Fruit fly (Drosophila melanogaster): Measurements from ENCODE around the gene CG34313.

CG34313 gene

DNA sequence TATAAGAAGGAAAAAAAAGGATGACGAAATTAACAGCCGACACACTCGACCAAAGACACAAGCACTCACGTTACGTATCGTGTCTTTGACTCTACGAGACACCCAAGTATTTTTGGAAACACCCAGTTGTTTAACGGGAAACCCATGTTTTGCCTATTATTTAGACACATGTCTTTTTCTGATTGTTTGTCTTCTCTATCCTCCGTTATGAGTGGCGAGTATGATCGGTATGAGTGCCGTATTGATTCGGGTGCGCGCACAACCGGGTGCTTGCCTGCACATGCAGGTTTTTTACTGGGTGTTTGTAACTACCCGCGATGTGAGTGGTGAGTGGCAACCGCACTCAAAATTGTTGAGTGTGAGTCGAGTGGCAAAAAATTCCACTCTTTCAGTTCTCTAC, 20.2 kb upstream of the CG34313 start:
- TF ChIP-seq CG17801 (GFP tag; optimal IDR thresholded peaks at IDR 0.05; ENCODE audit: partially characterized antibody) = no peak

- no peak for TF ChIP-seq CG17801 (GFP tag; optimal IDR thresholded peaks at IDR 0.05; ENCODE audit: partially characterized antibody)
Observed at dm6 chr2L:16859566-16859965, 19.8 kb upstream of the CG34313 start.

DNA sequence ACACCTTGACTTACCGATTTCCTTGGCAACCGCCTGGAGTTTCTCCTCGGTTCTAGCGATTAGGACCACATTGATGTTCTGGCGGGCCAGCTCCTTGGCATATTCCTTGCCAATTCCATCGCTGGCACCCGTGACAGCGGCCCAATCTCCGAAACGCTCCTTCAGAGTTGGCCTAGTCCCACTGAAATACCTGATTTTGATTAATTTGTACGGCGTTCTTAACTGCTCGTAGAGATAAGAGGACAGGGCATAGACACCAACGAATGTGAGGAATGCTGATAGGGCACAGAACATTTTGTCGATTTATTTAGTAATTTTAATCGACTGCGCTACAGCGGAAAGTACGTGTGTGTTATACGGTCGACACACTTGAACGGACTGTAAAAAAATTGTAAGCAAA, 18.2 kb upstream of the CG34313 start, which contains the start of gene CG6012:
Gene CG6012 (minus strand): TSS at position 364 of the 400 bp plus-strand sequence.
- no peak for TF ChIP-seq CG17801 (GFP tag; optimal IDR thresholded peaks at IDR 0.05; ENCODE audit: partially characterized antibody)

- TF ChIP-seq CG17801 (GFP tag; optimal IDR thresholded peaks at IDR 0.05; ENCODE audit: partially characterized antibody) = no peak
Observed at dm6 chr2L:16862526-16862925, 16.8 kb upstream of the CG34313 start.

dm6 chr2L:16868897-16869324, 10.4 kb upstream of the CG34313 start:
- TF ChIP-seq CG17801 (GFP tag; optimal IDR thresholded peaks at IDR 0.05; ENCODE audit: partially characterized antibody) = no peak

dm6 chr2L:16874924-16875323, 4.4 kb upstream of the CG34313 start:
- no peak for TF ChIP-seq CG17801 (GFP tag; optimal IDR thresholded peaks at IDR 0.05; ENCODE audit: partially characterized antibody)

- no peak for TF ChIP-seq CG17801 (GFP tag; optimal IDR thresholded peaks at IDR 0.05; ENCODE audit: partially characterized antibody)
Observed at dm6 chr2L:16876555-16876954, 2.8 kb upstream of the CG34313 start.

- TF ChIP-seq CG17801 (GFP tag; optimal IDR thresholded peaks at IDR 0.05; ENCODE audit: partially characterized antibody) = no peak
Observed at dm6 chr2L:16877678-16878077, 1.6 kb upstream of the CG34313 start.

DNA sequence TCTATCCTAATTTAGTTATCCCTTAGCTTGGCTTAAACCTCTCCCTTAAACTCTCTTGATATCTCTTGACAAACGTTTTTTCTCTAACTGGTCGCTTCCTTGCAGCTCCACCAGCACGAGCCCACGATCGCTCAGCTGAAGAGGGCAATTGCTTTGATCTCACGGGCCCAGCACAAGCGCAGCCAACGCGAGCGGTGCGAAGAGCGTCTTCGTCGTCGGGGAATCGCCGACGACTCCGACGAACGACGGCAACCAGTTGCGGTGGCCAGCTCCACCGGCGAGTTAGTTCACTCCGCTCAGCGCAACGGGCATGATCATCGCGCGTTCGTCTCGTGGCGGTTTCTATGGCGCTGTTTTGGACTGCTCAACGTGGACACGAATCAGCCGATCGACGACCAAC, 1.6 kb downstream of the CG34313 start:
- peak; percentile 43 for TF ChIP-seq CG17801 (GFP tag; optimal IDR thresholded peaks at IDR 0.05; ENCODE audit: partially characterized antibody)

- TF ChIP-seq CG17801 (GFP tag; optimal IDR thresholded peaks at IDR 0.05; ENCODE audit: partially characterized antibody) = no peak
Observed at dm6 chr2L:16882372-16882771, 3.1 kb downstream of the CG34313 start.

DNA sequence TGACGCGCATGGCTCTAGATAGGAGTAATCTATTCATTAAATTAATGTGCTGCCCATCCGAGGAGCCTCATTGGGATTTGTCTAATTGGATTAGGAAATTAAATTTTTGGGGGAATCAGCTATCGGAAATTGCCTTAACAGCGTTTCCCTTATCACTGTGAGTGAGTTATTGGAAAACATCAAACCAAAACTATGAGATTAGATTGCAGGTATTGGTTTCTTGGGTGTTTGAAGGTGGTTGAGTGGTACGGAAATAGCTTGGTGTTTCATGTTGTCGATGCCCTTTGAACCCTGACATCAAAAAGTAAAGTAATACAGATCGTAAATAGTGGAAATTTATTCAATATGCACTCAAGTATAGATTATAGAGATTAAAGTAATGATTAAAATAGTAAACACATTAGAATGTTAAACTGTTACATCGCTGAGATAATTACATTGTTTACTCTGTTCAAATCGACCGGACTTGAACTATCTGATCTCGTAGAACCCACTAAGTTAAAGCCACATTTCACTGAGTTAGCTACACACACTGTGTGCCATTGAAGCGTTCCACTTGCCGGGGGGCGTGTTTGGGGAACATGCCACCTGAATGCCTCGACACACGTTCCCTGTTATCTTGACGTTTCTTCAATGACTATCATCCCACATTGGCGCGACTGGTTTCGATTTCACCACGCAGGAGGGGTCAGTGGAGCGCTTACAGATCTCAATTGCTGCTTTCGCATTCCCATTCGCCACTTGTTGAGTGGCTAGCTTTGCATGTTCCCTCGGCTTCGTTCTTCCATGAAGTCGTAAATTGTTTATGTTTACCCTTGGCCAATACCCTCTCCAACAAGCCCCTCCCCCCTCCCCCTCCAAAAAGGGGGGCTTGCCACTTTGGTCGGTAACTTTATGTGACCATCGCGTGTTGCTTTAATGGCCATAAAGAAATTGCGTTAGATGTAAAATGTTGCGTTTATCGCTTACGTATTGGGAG, 3.8 kb downstream of the CG34313 start:
- TF ChIP-seq CG17801 (GFP tag; optimal IDR thresholded peaks at IDR 0.05; ENCODE audit: partially characterized antibody) = no peak

- no peak for TF ChIP-seq CG17801 (GFP tag; optimal IDR thresholded peaks at IDR 0.05; ENCODE audit: partially characterized antibody)
Observed at dm6 chr2L:16884702-16885101, 5.4 kb downstream of the CG34313 start.

- TF ChIP-seq CG17801 (GFP tag; optimal IDR thresholded peaks at IDR 0.05; ENCODE audit: partially characterized antibody) = no peak
Observed at dm6 chr2L:16885347-16885746, 6.0 kb downstream of the CG34313 start.

- TF ChIP-seq CG17801 (GFP tag; optimal IDR thresholded peaks at IDR 0.05; ENCODE audit: partially characterized antibody) = peak; percentile 17
Observed at dm6 chr2L:16886459-16886858, 7.1 kb downstream of the CG34313 start.

dm6 chr2L:16887660-16888573, 8.6 kb downstream of the CG34313 start, which contains the start of the genes osi and tweek:
Gene osi (minus strand): TSS chr2L:16887966.
Gene tweek (plus strand): TSS chr2L:16888490.
- peak; percentile 39 for TF ChIP-seq CG17801 (GFP tag; optimal IDR thresholded peaks at IDR 0.05; ENCODE audit: partially characterized antibody)

Measured in ovary, adult (tissue).